Fruit fly (Drosophila melanogaster): Measurements from ENCODE around the gene dock.

dock gene

dm6 chr2L:819315-820032 is 6.3 kb upstream of the dock start, which contains the start of the genes PGAP2 and Clp (continued):
- TF ChIP-seq Abd-B (GFP tag; optimal IDR thresholded peaks at IDR 0.05) = no peak
- no peak for TF ChIP-seq Vsx2 (GFP tag; optimal IDR thresholded peaks at IDR 0.05; ENCODE audit: partially characterized antibody)
- TF ChIP-seq pan (optimal IDR thresholded peaks at IDR 0.05) = no peak
- no peak for TF ChIP-seq lola (GFP tag; optimal IDR thresholded peaks at IDR 0.05)
- no peak for TF ChIP-seq Mio (GFP tag; optimal IDR thresholded peaks at IDR 0.05)
- TF ChIP-seq sv (GFP tag; optimal IDR thresholded peaks at IDR 0.05) = peak; percentile 32
- no peak for TF ChIP-seq Hr78 (GFP tag; optimal IDR thresholded peaks at IDR 0.05)
- no peak for TF ChIP-seq dsf (GFP tag; optimal IDR thresholded peaks at IDR 0.05; ENCODE audit: borderline replicate concordance)
- TF ChIP-seq rgr (GFP tag; optimal IDR thresholded peaks at IDR 0.05) = peak; percentile 69

dm6 chr2L:821242-821985 is 4.4 kb upstream of the dock start, which contains the start of gene CG3662:
TSS of gene CG3662 (plus strand) at chr2L:821289.
- TF ChIP-seq rgr (GFP tag; optimal IDR thresholded peaks at IDR 0.05) = peak; percentile 22
- TF ChIP-seq CG32264 (GFP tag; optimal IDR thresholded peaks at IDR 0.05) = no peak
- TF ChIP-seq tai (GFP tag; optimal IDR thresholded peaks at IDR 0.05) = no peak
- TF ChIP-seq Rel (GFP tag; optimal IDR thresholded peaks at IDR 0.05) = no peak
- peak; percentile 71 for TF ChIP-seq Rel (tag; optimal IDR thresholded peaks at IDR 0.05)

- peak; percentile 13 for TF ChIP-seq fru (GFP tag; optimal IDR thresholded peaks at IDR 0.05)
- no peak for TF ChIP-seq h (GFP tag; optimal IDR thresholded peaks at IDR 0.05)
Observed at dm6 chr2L:821986-822711, 3.6 kb upstream of the dock start.

dm6 chr2L:826388-826787 is 619 bp downstream of the dock start:
- no peak for TF ChIP-seq Hnf4 (GFP tag; optimal IDR thresholded peaks at IDR 0.05)
- no peak for TF ChIP-seq Sp1 (GFP tag; optimal IDR thresholded peaks at IDR 0.05)
- TF ChIP-seq Dif (GFP tag; optimal IDR thresholded peaks at IDR 0.05; ENCODE audit: partially characterized antibody) = peak; percentile 84
- TF ChIP-seq CG32264 (GFP tag; optimal IDR thresholded peaks at IDR 0.05) = no peak
- TF ChIP-seq Rel (GFP tag; optimal IDR thresholded peaks at IDR 0.05) = no peak
- no peak for TF ChIP-seq Rel (tag; optimal IDR thresholded peaks at IDR 0.05)
- no peak for TF ChIP-seq N (GFP tag; optimal IDR thresholded peaks at IDR 0.05)
- TF ChIP-seq dl (GFP tag; optimal IDR thresholded peaks at IDR 0.05; ENCODE audit: insufficient read depth in 1 of 2, partially characterized antibody in 2 of 2) = peak; percentile 85 to 90
- TF ChIP-seq pan (optimal IDR thresholded peaks at IDR 0.05) = no peak
- no peak for TF ChIP-seq Mio (GFP tag; optimal IDR thresholded peaks at IDR 0.05)
- no peak for TF ChIP-seq sv (GFP tag; optimal IDR thresholded peaks at IDR 0.05)
- no peak for TF ChIP-seq CG9705 (GFP tag; optimal IDR thresholded peaks at IDR 0.05)
- TF ChIP-seq ey (GFP tag; optimal IDR thresholded peaks at IDR 0.05) = no peak
- TF ChIP-seq brk (GFP tag; optimal IDR thresholded peaks at IDR 0.05) = no peak
- TF ChIP-seq foxo (GFP tag; optimal IDR thresholded peaks at IDR 0.05) = no peak
- no peak for TF ChIP-seq jim (GFP tag; optimal IDR thresholded peaks at IDR 0.05)
- TF ChIP-seq fru (GFP tag; optimal IDR thresholded peaks at IDR 0.05) = no peak

dm6 chr2L:827049-827448 is 1.3 kb downstream of the dock start:
- TF ChIP-seq Hr83 (GFP tag; optimal IDR thresholded peaks at IDR 0.05; ENCODE audit: poor library complexity, severe bottlenecking) (no peak), dl (GFP tag; optimal IDR thresholded peaks at IDR 0.05; ENCODE audit: insufficient read depth in 1 of 2, partially characterized antibody in 2 of 2) (no peak), Hnf4 (GFP tag; optimal IDR thresholded peaks at IDR 0.05) (no peak), GATAd (GFP tag; optimal IDR thresholded peaks at IDR 0.05) (no peak), Dif (GFP tag; optimal IDR thresholded peaks at IDR 0.05; ENCODE audit: partially characterized antibody) (no peak), tai (GFP tag; optimal IDR thresholded peaks at IDR 0.05) (no peak), pan (optimal IDR thresholded peaks at IDR 0.05) (no peak), CG32264 (GFP tag; optimal IDR thresholded peaks at IDR 0.05) (no peak), h (GFP tag; optimal IDR thresholded peaks at IDR 0.05) (no peak), OdsH (GFP tag; optimal IDR thresholded peaks at IDR 0.05) (no peak), dmrt93B (GFP tag; optimal IDR thresholded peaks at IDR 0.05) (no peak)

All from whole organism, wandering third instar larva.